Worm (Caenorhabditis elegans): ENCODE measurements around the gene fbxb-44.

The fbxb-44 gene

ce11 chrII:1586305-1586704 is 47.6 kb downstream of the fbxb-44 start, which contains the start of gene T07H3.8:
TSS of gene T07H3.8 (plus strand) at chrII:1586605.
- TF ChIP-seq gmeb-2 (tag; optimal IDR thresholded peaks at IDR 0.05) (no peak), tbx-7 (tag; optimal IDR thresholded peaks at IDR 0.05) (no peak), hlh-30 (tag; optimal IDR thresholded peaks at IDR 0.05; ENCODE audit: insufficient read depth) (no peak), sox-2 (GFP tag; IDR thresholded peaks at IDR 0.05) (no peak), nhr-232 (tag; optimal IDR thresholded peaks at IDR 0.05) (no peak), F13H6.1 (tag; optimal IDR thresholded peaks at IDR 0.05) (no peak), unc-86 (tag; optimal IDR thresholded peaks at IDR 0.05) (no peak), fkh-10 (GFP tag; optimal IDR thresholded peaks at IDR 0.05) (no peak), dve-1 (tag; optimal IDR thresholded peaks at IDR 0.05) (no peak)

All from whole organism, late embryonic.